Fruit fly (Drosophila melanogaster): ENCODE results near the gene RpS19a.

DNA sequence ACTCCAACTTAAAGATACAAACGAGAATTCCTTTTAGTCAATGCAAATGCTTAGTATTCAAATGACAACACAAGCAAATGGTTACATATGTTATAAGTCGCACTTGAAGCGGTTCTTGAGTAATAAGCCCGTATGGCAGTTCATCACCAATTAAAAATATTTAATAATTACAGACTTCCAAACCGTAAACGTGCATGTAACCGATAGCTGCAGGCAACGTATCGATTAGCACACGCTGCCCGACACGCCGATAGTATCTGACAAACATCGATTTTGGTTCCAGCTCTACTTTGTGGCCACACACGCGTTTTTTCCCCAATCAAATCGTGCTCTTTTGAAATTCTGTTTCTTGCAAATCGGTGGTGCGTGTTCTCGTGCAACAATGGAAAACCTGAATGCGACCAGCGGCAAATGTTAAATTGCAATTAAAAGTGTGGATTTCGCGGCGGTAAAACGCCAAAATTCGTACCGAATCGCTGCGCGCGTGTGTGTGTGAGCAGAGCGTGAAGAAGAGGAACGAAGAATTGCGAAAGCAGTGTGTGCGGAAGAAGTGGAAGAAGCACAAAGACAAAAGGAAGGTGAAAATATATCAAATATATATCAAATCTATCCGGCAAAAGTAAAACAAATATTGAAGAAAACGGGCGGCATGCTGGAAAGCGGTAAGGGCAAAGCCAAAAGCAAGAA is 38.6 kb upstream of the RpS19a start, which contains the start of the genes CG9784 and Nup153:
- TF ChIP-seq Eip74EF (GFP tag; optimal IDR thresholded peaks at IDR 0.05) (no peak), dimm (GFP tag; IDR thresholded peaks at IDR 0.05) (no peak), Fer3 (tag; optimal IDR thresholded peaks at IDR 0.05) (no peak)
